Worm (Caenorhabditis elegans) whole organism, mixed stage, embryonic: ENCODE results near the gene C01C4.3.
A peak's percentile ranks its signal among the peaks of the same experiment; 100 is the strongest.

Experiments used
- M03D4.4 ChIP-seq: sonication (generic microtip); optimal IDR thresholded peaks from 2 replicates; lab custom pipeline; 2017; ENCODE audit warnings: mild to moderate bottlenecking, missing genetic modification characterization, missing compliant biosample characterization
- bed-3 ChIP-seq: fragments of 200-800 bp; sonication (Bioruptor generic); optimal IDR thresholded peaks from 3 replicates; lab custom pipeline; 2018; ENCODE audit warnings: mild to moderate bottlenecking, missing genetic modification characterization, moderate library complexity, missing compliant biosample characterization
- blmp-1 ChIP-seq: fragments of 150-350 bp; optimal IDR thresholded peaks from 2 replicates; lab custom pipeline; 2014; ENCODE audit warnings: missing biosample characterization, missing genetic modification characterization
- ceh-43 ChIP-seq: fragments of 200-800 bp; sonication (Bioruptor generic); optimal IDR thresholded peaks from 2 replicates; lab custom pipeline; 2018; ENCODE audit warnings: mild to moderate bottlenecking, missing genetic modification characterization, moderate library complexity, missing compliant biosample characterization
- ceh-83 ChIP-seq: fragments of 200-800 bp; sonication (Bioruptor generic); optimal IDR thresholded peaks from 2 replicates; lab custom pipeline; 2018; ENCODE audit warnings: mild to moderate bottlenecking, missing genetic modification characterization, missing compliant biosample characterization
- ces-1 ChIP-seq: fragments of 150-350 bp; optimal IDR thresholded peaks from 2 replicates; lab custom pipeline; 2014; ENCODE audit warnings: missing biosample characterization, missing genetic modification reagents, missing genetic modification characterization
- cnd-1 ChIP-seq: fragments of 200-800 bp; sonication (Bioruptor generic); optimal IDR thresholded peaks from 2 replicates; lab custom pipeline; 2018; ENCODE audit warnings: mild to moderate bottlenecking, missing genetic modification characterization, missing compliant biosample characterization
- drap-1 ChIP-seq: fragments of 200-800 bp; sonication (Bioruptor generic); optimal IDR thresholded peaks from 3 replicates; lab custom pipeline; 2018; ENCODE audit warnings: mild to moderate bottlenecking, missing genetic modification characterization, missing compliant biosample characterization
- elt-1 ChIP-seq: sonication (generic microtip); optimal IDR thresholded peaks from 2 replicates; lab custom pipeline; 2017; ENCODE audit warnings: missing genetic modification characterization, mild to moderate bottlenecking, missing compliant biosample characterization, antibody characterized with exemption, moderate library complexity, borderline replicate concordance; ENCODE audit not compliant: insufficient read depth
- elt-3 ChIP-seq: fragments of 150-350 bp; optimal IDR thresholded peaks from 2 replicates; lab custom pipeline; 2014; ENCODE audit warnings: missing biosample characterization, missing genetic modification characterization
- ham-2 ChIP-seq: fragments of 200-800 bp; sonication (Bioruptor generic); optimal IDR thresholded peaks from 2 replicates; lab custom pipeline; 2018; ENCODE audit warnings: mild to moderate bottlenecking, missing genetic modification characterization, missing compliant biosample characterization
- lin-13 ChIP-seq: fragments of 150-350 bp; optimal IDR thresholded peaks from 2 replicates; lab custom pipeline; 2014; ENCODE audit warnings: missing biosample characterization, missing genetic modification characterization
- lsy-2 ChIP-seq: fragments of 150-350 bp; optimal IDR thresholded peaks from 2 replicates; lab custom pipeline; 2014; ENCODE audit warnings: missing biosample characterization, missing genetic modification characterization
- mep-1 ChIP-seq: fragments of 150-350 bp; optimal IDR thresholded peaks from 2 replicates; lab custom pipeline; 2017; ENCODE audit warnings: missing biosample characterization, missing genetic modification reagents, missing genetic modification characterization, inconsistent platforms
- nhr-237 ChIP-seq: fragments of 150-350 bp; optimal IDR thresholded peaks from 2 replicates; lab custom pipeline; 2014; ENCODE audit warnings: missing biosample characterization, missing genetic modification characterization
- nhr-28 ChIP-seq: fragments of 150-350 bp; optimal IDR thresholded peaks from 2 replicates; lab custom pipeline; 2014; ENCODE audit warnings: missing biosample characterization, missing genetic modification characterization
- nhr-76 ChIP-seq: sonication (generic microtip); optimal IDR thresholded peaks from 2 replicates; lab custom pipeline; 2017; ENCODE audit warnings: missing biosample characterization, missing genetic modification characterization
- pha-4 ChIP-seq: fragments of 150-350 bp; optimal IDR thresholded peaks from 2 replicates; lab custom pipeline; 2018; ENCODE audit warnings: missing biosample characterization, missing genetic modification reagents, missing genetic modification characterization
- sem-2 ChIP-seq: fragments of 200-800 bp; sonication (Bioruptor generic); optimal IDR thresholded peaks from 2 replicates; lab custom pipeline; 2018; ENCODE audit warnings: mild to moderate bottlenecking, missing genetic modification characterization, missing compliant biosample characterization
- snpc-4 ChIP-seq: fragments of 150-350 bp; optimal IDR thresholded peaks from 2 replicates; lab custom pipeline; 2014; ENCODE audit warnings: missing biosample characterization, missing genetic modification characterization
- sptf-1 ChIP-seq: sonication (generic microtip); optimal IDR thresholded peaks from 2 replicates; lab custom pipeline; 2017; ENCODE audit warnings: mild to moderate bottlenecking, missing genetic modification characterization, moderate library complexity, missing compliant biosample characterization
- tbx-8 ChIP-seq: fragments of 200-800 bp; sonication (Bioruptor generic); optimal IDR thresholded peaks from 2 replicates; lab custom pipeline; 2018; ENCODE audit warnings: mild to moderate bottlenecking, missing genetic modification characterization, moderate library complexity, missing compliant biosample characterization
- unc-120 ChIP-seq: sonication (generic microtip); optimal IDR thresholded peaks from 2 replicates; lab custom pipeline; 2017; ENCODE audit warnings: missing genetic modification characterization, missing compliant biosample characterization; ENCODE audit not compliant: poor library complexity, severe bottlenecking
- zip-8 ChIP-seq: fragments of 150-350 bp; optimal IDR thresholded peaks from 2 replicates; lab custom pipeline; 2014; ENCODE audit warnings: missing biosample characterization, missing genetic modification characterization

Gene C01C4.3

DNA sequence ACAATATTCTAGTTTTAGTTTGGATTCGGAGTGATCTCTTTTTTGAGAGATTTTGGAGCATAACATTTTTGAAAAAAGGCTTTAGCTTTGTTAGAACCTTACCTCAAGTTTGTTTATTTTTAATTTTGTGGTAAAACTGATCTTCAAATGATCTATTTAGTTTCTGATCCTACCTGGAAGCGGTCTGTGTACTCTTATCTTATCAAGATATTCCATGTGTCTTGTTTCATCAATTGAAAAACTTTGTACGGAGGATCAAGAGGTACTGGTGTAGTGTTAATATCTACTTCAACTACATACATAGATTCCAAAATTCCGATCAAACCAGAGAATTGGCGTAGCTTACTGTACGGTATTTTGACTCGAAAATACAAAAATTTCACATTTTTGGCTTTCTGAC, 59.0 kb downstream of the C01C4.3 start:
- TF ChIP-seq bed-3 (GFP tag; lab: Kevin White, UChicago) (no peak), ces-1 (GFP tag; lab: Kevin White, UChicago) (no peak)

DNA sequence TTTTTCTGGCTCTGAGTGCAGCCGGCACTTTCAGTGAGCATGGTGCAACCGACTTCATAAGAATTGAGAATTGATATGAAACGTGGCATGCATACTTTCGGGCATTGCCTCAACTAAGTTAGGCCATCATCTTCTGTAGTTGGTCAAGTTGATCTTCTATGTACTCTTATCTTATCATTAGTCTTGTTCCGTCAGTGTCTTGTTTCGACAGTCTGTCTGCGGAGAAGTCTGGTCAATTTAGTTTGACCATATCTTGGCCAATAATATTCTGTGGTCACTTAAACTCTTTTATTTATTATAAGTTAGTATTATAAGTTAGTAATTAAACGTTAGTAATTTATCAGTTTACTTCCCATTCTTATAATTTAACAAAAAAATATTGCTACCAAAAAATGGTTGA, 59.5 kb downstream of the C01C4.3 start:
- TF ChIP-seq cnd-1 (tag; lab: Kevin White, UChicago) (no peak), lsy-2 (tag; lab: Kevin White, UChicago) (no peak), sem-2 (GFP tag; lab: Kevin White, UChicago) (no peak), sptf-1 (tag; lab: Kevin White, UChicago) (no peak), unc-120 (tag; lab: Kevin White, UChicago) (no peak), zip-8 (tag; lab: Kevin White, UChicago) (no peak), ceh-83 (GFP tag; lab: Kevin White, UChicago) (no peak), bed-3 (GFP tag; lab: Kevin White, UChicago) (no peak)

DNA sequence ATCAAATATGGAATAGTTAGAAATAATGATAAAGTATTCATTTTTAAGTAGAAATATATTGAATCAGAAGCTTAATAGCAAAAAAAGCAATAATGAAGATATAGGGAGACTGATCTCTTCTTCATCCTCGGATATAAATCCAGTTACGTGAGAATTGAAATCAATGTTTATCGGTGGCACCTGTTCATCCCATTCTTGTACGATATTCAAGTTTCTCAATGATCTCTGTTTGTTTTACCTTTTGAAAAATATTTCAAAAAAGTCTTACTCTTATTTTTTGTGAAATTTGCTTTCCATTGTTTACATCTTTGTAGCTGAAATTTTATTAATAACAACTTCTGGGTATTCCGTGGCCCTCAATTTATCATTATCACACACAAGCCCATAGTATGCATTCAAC, 61.7 kb downstream of the C01C4.3 start, which contains the start of gene T14G12.12:
TSS of gene T14G12.12 (minus strand) at position 101 of the 400 bp plus-strand sequence.
- TF ChIP-seq sptf-1 (tag; lab: Kevin White, UChicago), result no peak
- no peak for TF ChIP-seq ceh-43
- TF ChIP-seq drap-1, result no peak
- no peak for TF ChIP-seq unc-120 (tag; lab: Kevin White, UChicago)
- no peak for TF ChIP-seq pha-4 (tag; lab: Kevin White, UChicago)
- TF ChIP-seq mep-1 (tag; lab: Kevin White, UChicago), result no peak
- no peak for TF ChIP-seq nhr-237 (tag; lab: Kevin White, UChicago)
- no peak for TF ChIP-seq nhr-76 (tag; lab: Kevin White, UChicago)
- TF ChIP-seq lin-13 (tag; lab: Kevin White, UChicago), result no peak
- TF ChIP-seq ham-2 (GFP tag; lab: Kevin White, UChicago), result no peak
- TF ChIP-seq M03D4.4 (tag; lab: Kevin White, UChicago), result no peak
- TF ChIP-seq lsy-2 (tag; lab: Kevin White, UChicago), result no peak
- no peak for TF ChIP-seq bed-3 (GFP tag; lab: Kevin White, UChicago)
- no peak for TF ChIP-seq ces-1 (GFP tag; lab: Kevin White, UChicago)
- TF ChIP-seq nhr-28 (tag; lab: Kevin White, UChicago), result no peak
- no peak for TF ChIP-seq blmp-1

DNA sequence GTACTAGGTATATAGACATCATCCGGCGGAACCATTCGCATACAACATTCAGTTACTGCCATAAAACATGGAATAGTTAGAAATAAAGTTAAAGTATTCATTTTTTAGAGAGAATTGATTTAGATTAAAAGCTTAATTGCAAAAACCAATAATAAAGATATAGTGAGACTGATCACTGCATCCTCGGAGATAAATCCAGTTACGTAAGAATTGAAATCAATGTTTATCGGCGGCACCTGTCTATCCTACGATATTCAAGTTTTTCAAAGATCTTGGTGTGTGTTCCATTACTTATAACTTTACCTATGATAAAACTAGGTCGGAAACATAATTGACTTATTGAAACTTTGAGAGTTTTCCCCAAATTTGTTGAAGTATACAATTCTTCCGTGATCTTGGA, 62.6 kb downstream of the C01C4.3 start, which contains the start of gene T14G12.6:
TSS of gene T14G12.6 (minus strand) at position 101 of the 400 bp plus-strand sequence.
- TF ChIP-seq elt-1, result no peak
- peak; percentile 1 for TF ChIP-seq elt-3 (tag; lab: Kevin White, UChicago)

DNA sequence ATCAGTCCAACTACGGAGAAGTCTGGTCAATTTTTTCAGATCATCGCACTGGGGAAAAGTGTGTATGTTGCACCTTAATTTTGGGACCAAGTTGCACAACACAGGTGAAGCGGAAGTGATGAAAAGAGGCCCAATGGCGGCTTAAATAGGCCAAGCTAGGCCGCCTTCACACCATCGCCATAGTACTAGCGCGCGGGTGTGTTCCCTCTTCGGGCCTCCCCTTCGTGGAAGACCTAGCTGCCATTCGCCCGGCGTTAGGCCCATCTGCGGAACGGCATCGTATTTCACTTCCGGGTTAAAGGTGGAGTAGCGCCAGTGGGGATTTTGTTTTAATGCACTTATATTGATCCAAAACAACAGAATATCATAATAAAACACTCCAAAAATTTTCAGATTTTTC, 63.1 kb downstream of the C01C4.3 start:
- no peak for TF ChIP-seq nhr-76 (tag; lab: Kevin White, UChicago)
- TF ChIP-seq tbx-8 (GFP tag; lab: Kevin White, UChicago), result no peak
- no peak for TF ChIP-seq lsy-2 (tag; lab: Kevin White, UChicago)
- no peak for TF ChIP-seq cnd-1 (tag; lab: Kevin White, UChicago)
- no peak for TF ChIP-seq zip-8 (tag; lab: Kevin White, UChicago)

DNA sequence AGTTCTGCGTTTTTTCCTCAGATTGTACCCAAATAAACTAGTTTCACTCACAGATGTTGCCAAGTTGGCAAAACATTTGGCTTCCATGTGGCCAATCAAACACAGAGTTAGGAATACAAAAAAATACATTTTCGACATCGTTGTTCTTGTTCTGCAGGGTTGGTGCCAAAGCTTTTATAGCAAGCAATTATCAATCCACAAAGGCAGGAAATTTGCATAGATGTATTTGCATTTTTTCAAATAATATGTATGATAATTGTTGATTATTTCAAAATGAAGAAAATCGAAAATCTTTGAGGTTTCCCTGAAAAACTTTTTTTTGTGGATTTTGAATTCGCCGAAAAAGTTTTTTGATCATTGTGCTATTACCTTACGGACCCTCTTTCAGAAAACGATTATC, 65.7 kb downstream of the C01C4.3 start, which contains the start of gene T14G12.11:
TSS of gene T14G12.11 (minus strand) at position 138 of the 400 bp plus-strand sequence.
- TF ChIP-seq snpc-4 (no peak), lin-13 (tag; lab: Kevin White, UChicago) (no peak)
